Worm (Caenorhabditis elegans) whole organism, late embryonic: Measurements from ENCODE around the gene T16H12.13.

Source experiments
- C38D4.7 ChIP-seq: fragments of 200-800 bp; sonication (Bioruptor generic); optimal IDR thresholded peaks from 2 replicates; lab custom pipeline; 2018; ENCODE audit warnings: mild to moderate bottlenecking, missing genetic modification characterization, moderate library complexity, missing compliant biosample characterization
- F13H6.1 ChIP-seq: sonication (generic microtip); optimal IDR thresholded peaks from 2 replicates; lab custom pipeline; 2016; ENCODE audit warnings: missing genetic modification characterization, missing compliant biosample characterization
- T23F11.4 ChIP-seq: fragments of 200-800 bp; sonication (Bioruptor generic); optimal IDR thresholded peaks from 2 replicates; lab custom pipeline; 2018; ENCODE audit warnings: mild to moderate bottlenecking, missing genetic modification characterization, missing compliant biosample characterization
- ahr-1 ChIP-seq: sonication (generic microtip); optimal IDR thresholded peaks from 2 replicates; lab custom pipeline; 2016; ENCODE audit warnings: missing genetic modification characterization, missing compliant biosample characterization
- ama-1 ChIP-seq: fragments of 150-350 bp; optimal IDR thresholded peaks from 2 replicates; lab custom pipeline; 2014
- ceh-14 ChIP-seq: sonication (generic microtip); optimal IDR thresholded peaks from 2 replicates; lab custom pipeline; 2016; ENCODE audit warnings: missing genotype, missing genetic modification characterization, missing compliant biosample characterization
- ceh-19 ChIP-seq: fragments of 200-800 bp; sonication (Bioruptor generic); optimal IDR thresholded peaks from 2 replicates; lab custom pipeline; 2018; ENCODE audit warnings: mild to moderate bottlenecking, missing genetic modification characterization, missing compliant biosample characterization
- ceh-2 ChIP-seq: sonication (generic microtip); optimal IDR thresholded peaks from 2 replicates; lab custom pipeline; 2016; ENCODE audit warnings: missing genotype, missing genetic modification characterization, missing compliant biosample characterization
- ceh-22 ChIP-seq: sonication (generic microtip); optimal IDR thresholded peaks from 2 replicates; lab custom pipeline; 2017; ENCODE audit warnings: missing biosample characterization, missing genetic modification characterization
- ceh-24 ChIP-seq: sonication (generic microtip); optimal IDR thresholded peaks from 2 replicates; lab custom pipeline; 2016; ENCODE audit warnings: mild to moderate bottlenecking, missing genetic modification characterization, missing compliant biosample characterization
- ceh-30 ChIP-seq: fragments of 150-350 bp; optimal IDR thresholded peaks from 2 replicates; lab custom pipeline; 2014; ENCODE audit warnings: missing biosample characterization, missing genetic modification characterization
- ceh-31 ChIP-seq: sonication (generic microtip); optimal IDR thresholded peaks from 2 replicates; lab custom pipeline; 2016; ENCODE audit warnings: missing genetic modification characterization, missing compliant biosample characterization
- ceh-34 ChIP-seq: sonication (generic microtip); optimal IDR thresholded peaks from 2 replicates; lab custom pipeline; 2016; ENCODE audit warnings: mild to moderate bottlenecking, missing genetic modification characterization, missing compliant biosample characterization
- ceh-48 ChIP-seq: sonication (generic microtip); optimal IDR thresholded peaks from 2 replicates; lab custom pipeline; 2016; ENCODE audit warnings: missing genetic modification characterization, inconsistent platforms, missing compliant biosample characterization
- ceh-9 ChIP-seq: sonication (generic microtip); optimal IDR thresholded peaks from 2 replicates; lab custom pipeline; 2016; ENCODE audit warnings: mild to moderate bottlenecking, missing genetic modification characterization, inconsistent platforms, missing compliant biosample characterization
- dmd-4 ChIP-seq: sonication (generic microtip); optimal IDR thresholded peaks from 2 replicates; lab custom pipeline; 2016; ENCODE audit warnings: borderline replicate concordance, missing genetic modification characterization, missing compliant biosample characterization
- dve-1 ChIP-seq: sonication (generic microtip); optimal IDR thresholded peaks from 2 replicates; lab custom pipeline; 2017; ENCODE audit warnings: antibody characterized with exemption, mild to moderate bottlenecking, missing genetic modification characterization, missing compliant biosample characterization
- elt-4 ChIP-seq: sonication (generic microtip); optimal IDR thresholded peaks from 2 replicates; lab custom pipeline; 2016; ENCODE audit warnings: missing genetic modification characterization, missing compliant biosample characterization
- ets-4 ChIP-seq: sonication (generic microtip); optimal IDR thresholded peaks from 2 replicates; lab custom pipeline; 2016; ENCODE audit warnings: missing genetic modification characterization, missing compliant biosample characterization
- eyg-1 ChIP-seq: sonication (generic microtip); optimal IDR thresholded peaks from 2 replicates; lab custom pipeline; 2016; ENCODE audit warnings: missing genotype, missing genetic modification characterization, missing compliant biosample characterization
- fax-1 ChIP-seq: sonication (generic microtip); optimal IDR thresholded peaks from 2 replicates; lab custom pipeline; 2016; ENCODE audit warnings: missing genotype, missing genetic modification characterization, missing compliant biosample characterization
- fkh-10 ChIP-seq: fragments of 150-350 bp; optimal IDR thresholded peaks from 2 replicates; lab custom pipeline; 2014; ENCODE audit warnings: missing biosample characterization, missing genetic modification reagents, missing genetic modification characterization
- hlh-13 ChIP-seq: fragments of 200-800 bp; sonication (Bioruptor generic); optimal IDR thresholded peaks from 2 replicates; lab custom pipeline; 2018; ENCODE audit warnings: mild to moderate bottlenecking, missing genetic modification characterization, missing compliant biosample characterization
- hlh-30 ChIP-seq: sonication (generic microtip); optimal IDR thresholded peaks from 2 replicates; lab custom pipeline; 2017; ENCODE audit warnings: antibody characterized with exemption, missing genetic modification characterization, missing compliant biosample characterization; ENCODE audit not compliant: insufficient read depth
- hlh-6 ChIP-seq: sonication (generic microtip); optimal IDR thresholded peaks from 2 replicates; lab custom pipeline; 2016; ENCODE audit warnings: missing genotype, missing genetic modification characterization, missing compliant biosample characterization
- lim-6 ChIP-seq: sonication (generic microtip); optimal IDR thresholded peaks from 2 replicates; lab custom pipeline; 2016; ENCODE audit warnings: missing genetic modification characterization, missing compliant biosample characterization
- nfya-1 ChIP-seq: sonication (generic microtip); optimal IDR thresholded peaks from 2 replicates; lab custom pipeline; 2017; ENCODE audit warnings: missing genetic modification characterization, mild to moderate bottlenecking, missing compliant biosample characterization, antibody characterized with exemption, moderate library complexity
- nhr-232 ChIP-seq: sonication (generic microtip); optimal IDR thresholded peaks from 2 replicates; lab custom pipeline; 2016; ENCODE audit warnings: missing genetic modification characterization, missing compliant biosample characterization
- odd-2 ChIP-seq: sonication (generic microtip); optimal IDR thresholded peaks from 2 replicates; lab custom pipeline; 2017; ENCODE audit warnings: antibody characterized with exemption, mild to moderate bottlenecking, missing genetic modification characterization, missing compliant biosample characterization
- pat-9 ChIP-seq: fragments of 200-800 bp; sonication (Bioruptor generic); optimal IDR thresholded peaks from 2 replicates; lab custom pipeline; 2018; ENCODE audit warnings: mild to moderate bottlenecking, missing genetic modification characterization, moderate library complexity, missing compliant biosample characterization
- pha-2 ChIP-seq: sonication (generic microtip); optimal IDR thresholded peaks from 2 replicates; lab custom pipeline; 2017; ENCODE audit warnings: mild to moderate bottlenecking, missing genetic modification characterization, missing compliant biosample characterization
- pha-4 ChIP-seq: fragments of 150-350 bp; optimal IDR thresholded peaks from 2 replicates; lab custom pipeline; 2018; ENCODE audit warnings: missing biosample characterization, missing genetic modification reagents, missing genetic modification characterization
- pqm-1 ChIP-seq: sonication (generic microtip); optimal IDR thresholded peaks from 2 replicates; lab custom pipeline; 2016; ENCODE audit warnings: missing genetic modification characterization, missing compliant biosample characterization
- pros-1 ChIP-seq: fragments of 150-350 bp; optimal IDR thresholded peaks from 2 replicates; lab custom pipeline; 2014; ENCODE audit warnings: missing biosample characterization, missing genetic modification reagents, missing genetic modification characterization
- ref-2 ChIP-seq: sonication (generic microtip); optimal IDR thresholded peaks from 2 replicates; lab custom pipeline; 2016; ENCODE audit warnings: missing genetic modification characterization, missing compliant biosample characterization
- sdc-2 ChIP-seq: sonication (generic microtip); optimal IDR thresholded peaks from 2 replicates; lab custom pipeline; 2016; ENCODE audit warnings: missing genotype, missing genetic modification characterization, missing compliant biosample characterization
- syd-9 ChIP-seq: sonication (generic microtip); optimal IDR thresholded peaks from 2 replicates; lab custom pipeline; 2016; ENCODE audit warnings: mild to moderate bottlenecking, missing genetic modification characterization, moderate library complexity, missing compliant biosample characterization
- tbx-2 ChIP-seq: sonication (generic microtip); optimal IDR thresholded peaks from 2 replicates; lab custom pipeline; 2016; ENCODE audit warnings: missing genetic modification characterization, missing compliant biosample characterization
- tbx-7 ChIP-seq: sonication (generic microtip); optimal IDR thresholded peaks from 2 replicates; lab custom pipeline; 2016; ENCODE audit warnings: missing genotype, missing genetic modification characterization, missing compliant biosample characterization
- ttx-3 ChIP-seq: sonication (generic microtip); optimal IDR thresholded peaks from 2 replicates; lab custom pipeline; 2016; ENCODE audit warnings: missing genetic modification reagents, missing genetic modification characterization, missing compliant biosample characterization
- unc-3 ChIP-seq, 2 experiments: fragments of 200-800 bp in 1 of 2; sonication (Bioruptor generic) in 1 of 2; sonication (generic microtip) in 1 of 2; conservative IDR thresholded peaks in 1 of 2; optimal IDR thresholded peaks in 1 of 2; 2 replicates each; pipeline versions ENCODE4 v1.3.6 to Lab custom; 2016 to 2022; ENCODE audit warnings: missing compliant biosample characterization in 2 of 2, missing genetic modification characterization in 2 of 2, missing genetic modification reagents in 1 of 2
- unc-42 ChIP-seq: sonication (generic microtip); optimal IDR thresholded peaks from 2 replicates; lab custom pipeline; 2016; ENCODE audit warnings: missing genotype, missing genetic modification characterization, missing compliant biosample characterization
- ztf-16 ChIP-seq: sonication (generic microtip); optimal IDR thresholded peaks from 2 replicates; lab custom pipeline; 2017; ENCODE audit warnings: missing genetic modification characterization, missing compliant biosample characterization

T16H12.13 gene

DNA sequence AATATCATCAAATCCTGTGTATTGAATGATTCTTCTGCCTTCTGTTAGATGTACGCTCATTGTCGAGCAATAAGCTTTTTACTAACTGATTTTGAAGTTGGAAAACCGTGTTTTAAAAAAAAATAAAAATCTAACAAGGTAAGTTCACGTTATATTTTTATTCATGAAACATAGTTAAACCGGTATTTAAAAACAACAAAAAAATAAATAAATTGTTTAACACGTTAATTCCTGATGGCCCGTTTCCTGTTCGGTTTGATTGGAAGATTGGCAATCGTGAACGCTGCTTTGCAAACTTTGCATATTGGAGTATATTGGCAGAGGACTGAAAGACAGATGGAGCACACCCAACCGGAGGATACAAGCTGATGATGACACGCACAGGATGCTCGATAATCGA, 33.6 kb downstream of the T16H12.13 start, which contains the start of gene ZK1128.3:
TSS of gene ZK1128.3 (minus strand) at position 101 of the 400 bp plus-strand sequence.
- TF ChIP-seq pat-9 (no peak), unc-42 (tag; lab: Kevin White, UChicago) (no peak), ama-1 (no peak), ceh-2 (tag; lab: Kevin White, UChicago) (no peak), ceh-19 (no peak), fax-1 (tag; lab: Kevin White, UChicago) (no peak), ceh-22 (tag; lab: Kevin White, UChicago) (no peak), C38D4.7 (GFP tag; lab: Kevin White, UChicago) (no peak), ttx-3 (tag; lab: Kevin White, UChicago) (no peak), syd-9 (tag; lab: Kevin White, UChicago) (no peak), dmd-4 (tag; lab: Kevin White, UChicago) (no peak), sdc-2 (tag; lab: Kevin White, UChicago) (no peak), ztf-16 (tag; lab: Kevin White, UChicago) (no peak), unc-3 (GFP tag; conservative IDR thresholded peaks at IDR 0.05; lab: Robert Waterston, UW) (no peak), unc-3 (tag; optimal IDR thresholded peaks at IDR 0.05; lab: Kevin White, UChicago) (no peak), pros-1 (tag; lab: Kevin White, UChicago) (no peak)

DNA sequence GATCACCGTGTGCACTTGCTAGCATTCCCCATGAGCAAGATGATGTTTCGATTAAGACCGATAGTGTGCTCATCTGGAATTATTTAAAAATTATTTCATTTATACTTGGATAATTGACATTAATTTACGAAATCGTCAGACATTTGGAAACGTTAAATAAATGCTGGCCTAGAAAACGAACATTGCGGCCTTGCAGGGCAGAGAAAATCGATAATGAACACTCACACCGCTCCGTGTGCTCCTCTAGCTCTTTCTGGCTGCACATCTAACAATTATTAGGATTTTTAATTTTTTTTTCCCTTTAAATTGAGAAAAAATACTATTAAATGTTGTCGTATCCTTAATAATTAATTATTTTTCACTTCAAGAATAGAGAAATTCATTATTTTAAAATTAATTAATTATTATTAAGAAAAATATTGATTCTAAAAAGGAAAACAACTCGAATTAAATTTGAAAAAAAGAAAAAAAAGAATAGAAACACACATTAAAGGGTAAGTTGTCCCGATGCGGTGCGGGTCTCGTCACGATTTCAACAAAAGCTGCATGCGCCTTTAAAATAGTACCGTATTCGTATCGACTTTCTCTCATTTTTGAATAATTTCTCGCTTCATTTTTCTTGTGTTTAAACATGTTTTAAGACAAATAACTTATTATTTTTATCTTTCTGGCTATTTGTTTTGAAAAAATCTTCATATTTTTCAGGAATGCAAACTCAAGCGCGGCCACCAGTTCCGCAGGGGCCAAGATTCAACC, 35.1 kb downstream of the T16H12.13 start, which contains the start of the genes gtf-2H3 and ham-3:
TSS of gene gtf-2H3 (minus strand) at position 73 of the 756 bp plus-strand sequence.
TSS of gene ham-3 (plus strand) at position 706 of the 756 bp plus-strand sequence.
- TF ChIP-seq unc-42 (tag; lab: Kevin White, UChicago), result peak; percentile 16
- no peak for TF ChIP-seq pat-9
- TF ChIP-seq pha-2, result no peak
- TF ChIP-seq hlh-13 (GFP tag; lab: Kevin White, UChicago), result no peak
- no peak for TF ChIP-seq T23F11.4 (GFP tag; lab: Kevin White, UChicago)
- peak; percentile 90 for TF ChIP-seq ceh-48 (tag; lab: Kevin White, UChicago)
- peak; percentile 28 for TF ChIP-seq ceh-31 (tag; lab: Kevin White, UChicago)

DNA sequence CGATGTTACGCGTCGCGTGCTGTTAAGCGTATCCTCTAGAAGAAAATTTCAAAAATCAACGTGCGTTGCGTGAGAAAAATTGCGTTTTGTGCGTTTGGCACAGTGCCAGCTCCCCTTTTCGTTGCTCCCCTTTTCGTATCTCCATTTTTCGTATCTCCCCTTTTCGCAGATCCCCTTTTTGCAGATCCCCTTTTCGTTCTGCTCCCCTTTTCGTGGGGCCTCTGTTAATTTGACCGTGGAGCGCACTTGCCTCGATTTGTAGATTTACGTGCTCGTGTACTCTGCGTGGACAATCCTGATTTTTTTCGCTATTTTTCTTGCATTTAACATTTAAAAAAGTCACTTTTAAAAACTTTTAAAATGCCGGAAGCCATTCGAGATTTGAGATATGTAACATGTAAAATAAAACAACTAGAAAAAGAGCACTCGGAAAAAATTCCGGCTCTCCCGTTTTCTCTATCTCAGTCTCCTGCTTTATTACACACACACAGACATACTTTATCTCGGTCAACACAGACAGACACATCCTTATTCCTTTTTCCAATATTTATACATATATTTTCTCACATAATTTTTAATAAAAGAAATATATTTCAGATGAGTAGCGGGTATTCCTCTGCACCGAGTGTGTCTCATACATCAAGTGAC, 38.5 kb downstream of the T16H12.13 start, which contains the start of gene ttll-4:
TSS of gene ttll-4 (plus strand) at position 598 of the 648 bp plus-strand sequence.
- TF ChIP-seq ets-4 (tag; lab: Kevin White, UChicago) (peak; percentile 63), pqm-1 (tag; lab: Kevin White, UChicago) (peak; percentile 12), fax-1 (tag; lab: Kevin White, UChicago) (peak; percentile 79), tbx-2 (tag; lab: Kevin White, UChicago) (peak; percentile 91), dmd-4 (tag; lab: Kevin White, UChicago) (peak; percentile 79), ceh-48 (tag; lab: Kevin White, UChicago) (peak; percentile 21), nhr-232 (tag; lab: Kevin White, UChicago) (no peak), ceh-34 (tag; lab: Kevin White, UChicago) (peak; percentile 78), syd-9 (tag; lab: Kevin White, UChicago) (peak; percentile 6), ref-2 (tag; lab: Kevin White, UChicago) (peak; percentile 88), nfya-1 (tag; lab: Kevin White, UChicago) (peak; percentile 15), ceh-19 (peak; percentile 15), elt-4 (tag; lab: Kevin White, UChicago) (no peak), ceh-30 (no peak), ceh-2 (tag; lab: Kevin White, UChicago) (peak; percentile 85), eyg-1 (no peak), ttx-3 (tag; lab: Kevin White, UChicago) (peak; percentile 4), ceh-9 (tag; lab: Kevin White, UChicago) (no peak), lim-6 (tag; lab: Kevin White, UChicago) (peak; percentile 59), hlh-6 (no peak), hlh-13 (GFP tag; lab: Kevin White, UChicago) (no peak), ceh-14 (tag; lab: Kevin White, UChicago) (peak; percentile 90), unc-42 (tag; lab: Kevin White, UChicago) (peak; percentile 89), hlh-30 (no peak), tbx-7 (tag; lab: Kevin White, UChicago) (peak; percentile 76), dve-1 (tag; lab: Kevin White, UChicago) (no peak), ztf-16 (tag; lab: Kevin White, UChicago) (no peak), ahr-1 (tag; lab: Kevin White, UChicago) (peak; percentile 58), fkh-10 (GFP tag; lab: Kevin White, UChicago) (no peak), pha-4 (no peak), odd-2 (tag; lab: Kevin White, UChicago) (no peak), pha-2 (no peak), sdc-2 (tag; lab: Kevin White, UChicago) (peak; percentile 26), C38D4.7 (GFP tag; lab: Kevin White, UChicago) (no peak), ceh-24 (tag; lab: Kevin White, UChicago) (no peak), F13H6.1 (tag; lab: Kevin White, UChicago) (peak; percentile 47)
